Worm (Caenorhabditis elegans) whole organism, midembryonic: ENCODE results near the gene nhr-198.
"Not testable (repeated sequence)": the region's sequence is repeated elsewhere in the genome, so short reads cannot be mapped to it uniquely, and the experiment has no call there.

Source experiments
- T22C8.4 ChIP-seq: fragments of 200-800 bp; sonication (Bioruptor generic); IDR thresholded peaks from 2 replicates; pipeline ENCODE4 v1.3.6; 2022; ENCODE audit warnings: missing genetic modification characterization, missing compliant biosample characterization
- cog-1 ChIP-seq: sonication (generic microtip); optimal IDR thresholded peaks from 2 replicates; lab custom pipeline; 2016; ENCODE audit warnings: missing genetic modification characterization, missing compliant biosample characterization
- flt-1 ChIP-seq: fragments of 200-800 bp; sonication (Bioruptor generic); IDR thresholded peaks from 2 replicates; pipeline ENCODE4 v1.3.6; 2022; ENCODE audit warnings: missing genetic modification characterization, missing compliant biosample characterization
- klf-2 ChIP-seq: fragments of 200-800 bp; sonication (Bioruptor generic); conservative IDR thresholded peaks from 2 replicates; pipeline ENCODE4 v1.3.6; 2022; ENCODE audit warnings: missing genetic modification reagents, missing genetic modification characterization, missing compliant biosample characterization
- med-1 ChIP-seq: sonication (generic microtip); optimal IDR thresholded peaks from 2 replicates; lab custom pipeline; 2017; ENCODE audit warnings: missing genetic modification characterization, mild to moderate bottlenecking, missing compliant biosample characterization, antibody characterized with exemption, missing genetic modification reagents; ENCODE audit not compliant: insufficient read depth
- ref-1 ChIP-seq: fragments of 200-800 bp; sonication (Bioruptor generic); conservative IDR thresholded peaks from 2 replicates; pipeline ENCODE4 v1.3.6; 2022; ENCODE audit warnings: missing genetic modification reagents, missing genetic modification characterization, missing compliant biosample characterization
- tab-1 ChIP-seq: fragments of 200-800 bp; sonication (Bioruptor generic); IDR thresholded peaks from 2 replicates; pipeline ENCODE4 v1.3.6; 2022; ENCODE audit warnings: missing genetic modification characterization, missing compliant biosample characterization
- ztf-23 ChIP-seq: fragments of 200-800 bp; sonication (Bioruptor generic); IDR thresholded peaks from 2 replicates; pipeline ENCODE4 v1.3.6; 2022; ENCODE audit warnings: missing genetic modification reagents, missing genetic modification characterization, missing compliant biosample characterization
- ztf-29 ChIP-seq: fragments of 200-800 bp; sonication (Bioruptor generic); IDR thresholded peaks from 2 replicates; pipeline ENCODE4 v1.3.6; 2022; ENCODE audit warnings: missing genetic modification reagents, missing genetic modification characterization, missing compliant biosample characterization

nhr-198 gene

ce11 chrV:15719570-15719969, 25.8 kb downstream of the nhr-198 start, which contains the start of gene Y6E2A.7:
Gene Y6E2A.7, plus strand, starts transcription at chrV:15719870.
- TF ChIP-seq T22C8.4, result no peak

- TF ChIP-seq T22C8.4 (no peak), med-1 (no peak), tab-1 (GFP tag; lab: Robert Waterston, UW) (no peak), flt-1 (GFP tag; lab: Robert Waterston, UW) (no peak), ztf-29 (GFP tag; lab: Robert Waterston, UW) (no peak), ztf-23 (GFP tag; lab: Robert Waterston, UW) (no peak), klf-2 (no peak), cog-1 (no peak), ref-1 (GFP tag; lab: Robert Waterston, UW) (no peak)
Observed at ce11 chrV:15721431-15721830, 27.6 kb downstream of the nhr-198 start.

ce11 chrV:15721888-15722287, 28.1 kb downstream of the nhr-198 start, which contains the start of gene srh-140:
Gene srh-140, plus strand, starts transcription at chrV:15722188.
- TF ChIP-seq flt-1 (GFP tag; lab: Robert Waterston, UW) (no peak), tab-1 (GFP tag; lab: Robert Waterston, UW) (no peak), cog-1 (no peak), ztf-23 (GFP tag; lab: Robert Waterston, UW) (no peak), T22C8.4 (no peak), ztf-29 (GFP tag; lab: Robert Waterston, UW) (no peak), ref-1 (GFP tag; lab: Robert Waterston, UW) (no peak), klf-2 (no peak), med-1 (no peak)

ce11 chrV:15726610-15727009, 32.8 kb downstream of the nhr-198 start, which contains the start of the genes irld-57 and sfxn-1.3:
Gene irld-57, minus strand, starts transcription at chrV:15726710.
Gene sfxn-1.3, plus strand, starts transcription at chrV:15726841.
- no peak for TF ChIP-seq flt-1 (GFP tag; lab: Robert Waterston, UW)
- no peak for TF ChIP-seq cog-1
- TF ChIP-seq T22C8.4, result no peak
- TF ChIP-seq ztf-29 (GFP tag; lab: Robert Waterston, UW), result no peak
- no peak for TF ChIP-seq med-1
- TF ChIP-seq klf-2, result no peak
- no peak for TF ChIP-seq tab-1 (GFP tag; lab: Robert Waterston, UW)

- TF ChIP-seq ref-1 (GFP tag; lab: Robert Waterston, UW), result no peak
- TF ChIP-seq med-1, result no peak
- TF ChIP-seq klf-2, result no peak
- no peak for TF ChIP-seq T22C8.4
- TF ChIP-seq flt-1 (GFP tag; lab: Robert Waterston, UW), result no peak
- TF ChIP-seq ztf-29 (GFP tag; lab: Robert Waterston, UW), result no peak
- no peak for TF ChIP-seq tab-1 (GFP tag; lab: Robert Waterston, UW)
- no peak for TF ChIP-seq ztf-23 (GFP tag; lab: Robert Waterston, UW)
- TF ChIP-seq cog-1, result no peak
Observed at ce11 chrV:15730459-15730858, 36.7 kb downstream of the nhr-198 start, which contains the start of gene Y6E2A.10. Gene Y6E2A.10, minus strand, starts transcription at chrV:15730559.

ce11 chrV:15732209-15732608, 38.4 kb downstream of the nhr-198 start, which contains the start of gene str-38:
Gene str-38, minus strand, starts transcription at chrV:15732309.
- no peak for TF ChIP-seq med-1
- TF ChIP-seq flt-1 (GFP tag; lab: Robert Waterston, UW), result no peak
- TF ChIP-seq T22C8.4, result no peak
- TF ChIP-seq ztf-29 (GFP tag; lab: Robert Waterston, UW), result no peak
- no peak for TF ChIP-seq ztf-23 (GFP tag; lab: Robert Waterston, UW)
- no peak for TF ChIP-seq ref-1 (GFP tag; lab: Robert Waterston, UW)
- no peak for TF ChIP-seq cog-1
- TF ChIP-seq klf-2, result no peak
- TF ChIP-seq tab-1 (GFP tag; lab: Robert Waterston, UW), result no peak

ce11 chrV:15733020-15733419, 39.2 kb downstream of the nhr-198 start:
- TF ChIP-seq tab-1 (GFP tag; lab: Robert Waterston, UW) (no peak), cog-1 (no peak), ztf-29 (GFP tag; lab: Robert Waterston, UW) (no peak), med-1 (no peak), klf-2 (no peak), ztf-23 (GFP tag; lab: Robert Waterston, UW) (no peak), flt-1 (GFP tag; lab: Robert Waterston, UW) (no peak)

- no peak for TF ChIP-seq flt-1 (GFP tag; lab: Robert Waterston, UW)
Observed at ce11 chrV:15733568-15733967, 39.8 kb downstream of the nhr-198 start, which contains the start of gene T23D5.3. Gene T23D5.3, minus strand, starts transcription at chrV:15733668.

- no peak for TF ChIP-seq cog-1
- TF ChIP-seq klf-2, result no peak
- no peak for TF ChIP-seq flt-1 (GFP tag; lab: Robert Waterston, UW)
- TF ChIP-seq ztf-29 (GFP tag; lab: Robert Waterston, UW), result no peak
- TF ChIP-seq ref-1 (GFP tag; lab: Robert Waterston, UW), result no peak
- no peak for TF ChIP-seq med-1
- TF ChIP-seq T22C8.4, result no peak
- no peak for TF ChIP-seq tab-1 (GFP tag; lab: Robert Waterston, UW)
- TF ChIP-seq ztf-23 (GFP tag; lab: Robert Waterston, UW), result no peak
Observed at ce11 chrV:15735720-15736119, 41.9 kb downstream of the nhr-198 start, which contains the start of gene str-27. Gene str-27, minus strand, starts transcription at chrV:15735820.

ce11 chrV:15741851-15742250, 48.1 kb downstream of the nhr-198 start, which contains the start of gene str-18:
Gene str-18, minus strand, starts transcription at chrV:15741951.
- no peak for TF ChIP-seq ztf-23 (GFP tag; lab: Robert Waterston, UW)
- TF ChIP-seq klf-2, result no peak
- TF ChIP-seq tab-1 (GFP tag; lab: Robert Waterston, UW), result no peak
- no peak for TF ChIP-seq cog-1
- no peak for TF ChIP-seq ref-1 (GFP tag; lab: Robert Waterston, UW)
- no peak for TF ChIP-seq med-1
- no peak for TF ChIP-seq ztf-29 (GFP tag; lab: Robert Waterston, UW)
- TF ChIP-seq T22C8.4, result no peak
- TF ChIP-seq flt-1 (GFP tag; lab: Robert Waterston, UW), result no peak

- TF ChIP-seq ztf-23 (GFP tag; lab: Robert Waterston, UW); med-1; T22C8.4: not testable (repeated sequence)
Observed at ce11 chrV:15744366-15744765, 50.6 kb downstream of the nhr-198 start, which contains the start of gene str-19. Gene str-19, minus strand, starts transcription at chrV:15744466.
